Worm (Caenorhabditis elegans) whole organism, early embryonic: ENCODE results near the gene C16C8.21.

Experiments used
- ama-1 ChIP-seq: fragments of 150-350 bp; optimal IDR thresholded peaks from 2 replicates; lab custom pipeline; 2014
- pes-1 ChIP-seq: fragments of 200-800 bp; sonication (Bioruptor generic); IDR thresholded peaks from 2 replicates; pipeline ENCODE4 v1.3.6; 2022; ENCODE audit warnings: missing genetic modification reagents, missing genetic modification characterization, missing compliant biosample characterization

DNA sequence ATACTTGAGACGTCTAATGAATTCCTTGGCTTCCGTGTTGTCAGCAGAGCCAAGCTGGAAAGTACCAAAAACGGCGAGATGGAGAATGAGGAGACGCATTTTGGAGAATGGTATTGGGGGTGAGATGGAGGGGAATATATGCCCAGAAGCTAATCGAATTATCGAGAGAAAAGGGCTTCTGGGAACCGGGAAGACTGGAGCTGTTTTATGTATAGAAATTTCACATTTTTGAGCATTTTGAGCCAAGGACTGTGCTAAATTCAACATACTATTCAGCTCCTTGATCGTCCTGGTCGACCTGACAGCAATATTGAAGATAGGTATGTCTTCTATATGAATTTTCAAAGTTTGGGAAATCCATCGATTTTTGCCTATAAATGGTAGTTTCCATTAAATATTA lies 12.0 kb downstream of the C16C8.21 start, which contains the start of gene C16C8.7:
- TF ChIP-seq ama-1 (no peak), pes-1 (no peak)
